Worm (Caenorhabditis elegans) whole organism, young adult: ENCODE data around the gene taf-3.

ENCODE experiments used
- cebp-2 ChIP-seq: fragments of 200-800 bp; sonication (Bioruptor generic); IDR thresholded peaks from 2 replicates; pipeline ENCODE4 v1.3.6; 2022; ENCODE audit warnings: missing genetic modification characterization, missing compliant biosample characterization
- ets-4 ChIP-seq: fragments of 200-800 bp; sonication (Bioruptor generic); optimal IDR thresholded peaks from 2 replicates; lab custom pipeline; 2018; ENCODE audit warnings: mild to moderate bottlenecking, missing genetic modification characterization, missing compliant biosample characterization

- TF ChIP-seq ets-4 (GFP tag; lab: Kevin White, UChicago) = no peak
- TF ChIP-seq cebp-2 (GFP tag; lab: Robert Waterston, UW) = no peak
Measured at ce11 chrX:16389273-16389672, 57.0 kb downstream of the taf-3 start, which contains the start of gene let-2.
